Fruit fly (Drosophila melanogaster): ENCODE measurements around the gene CG42507.
A peak's percentile ranks its signal among the peaks of the same experiment; 100 is the strongest.

CG42507 gene

DNA sequence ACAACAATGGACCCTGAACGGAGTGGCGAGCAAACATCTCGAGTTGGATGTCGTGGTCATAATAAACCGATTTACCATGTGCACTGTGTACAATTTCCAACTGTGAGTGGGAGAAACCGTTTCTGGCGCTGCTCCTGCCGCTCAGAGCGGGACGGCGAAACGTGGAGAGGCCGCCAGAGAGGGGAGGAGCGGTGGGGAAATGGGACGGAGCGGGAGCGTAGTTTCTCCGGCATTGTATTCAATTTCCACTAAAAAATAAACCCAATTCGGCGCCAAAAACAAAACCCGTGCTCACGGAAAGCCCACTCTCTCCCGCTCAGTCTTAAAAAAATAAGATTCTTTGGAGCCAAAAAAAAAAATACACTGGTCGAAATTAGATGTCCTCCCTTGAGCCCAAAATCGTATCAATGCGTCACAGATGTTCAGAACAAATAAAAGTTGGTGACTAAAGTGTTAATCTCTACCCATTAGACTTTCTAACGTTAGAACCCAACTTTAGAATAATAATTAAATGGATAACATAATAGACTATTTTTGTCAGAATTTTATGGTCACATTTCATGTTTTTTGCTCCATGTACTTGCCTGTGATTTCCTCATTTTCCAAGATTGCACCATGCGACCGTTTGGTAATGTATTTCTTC, 2.3 kb upstream of the CG42507 start (continued):
- TF ChIP-seq Aef1 (GFP tag; IDR thresholded peaks at IDR 0.05), result 0 out of 3 replicates have a peak, but pooled peaks have one; percentile 34
- peak; percentile 63 for TF ChIP-seq Hr3 (GFP tag; optimal IDR thresholded peaks at IDR 0.05)
- peak; percentile 58 for TF ChIP-seq NfI (GFP tag; optimal IDR thresholded peaks at IDR 0.05)
- peak; percentile 35 for TF ChIP-seq CG13624 (GFP tag; optimal IDR thresholded peaks at IDR 0.05)
- peak; percentile 56 for TF ChIP-seq dmrt11E (tag; optimal IDR thresholded peaks at IDR 0.05)
- TF ChIP-seq CG3847 (GFP tag; IDR thresholded peaks at IDR 0.05), result peak; percentile 28; the same call in 1 of the 2 replicates
- no peak for TF ChIP-seq Doc3 (GFP tag; IDR thresholded peaks at IDR 0.05; ENCODE audit: partially characterized antibody)
- TF ChIP-seq CG16813 (GFP tag; IDR thresholded peaks at IDR 0.05; ENCODE audit: partially characterized antibody), result no peak
- no peak for TF ChIP-seq TFAM (GFP tag; optimal IDR thresholded peaks at IDR 0.05)
- peak; percentile 66 for TF ChIP-seq ATbp (GFP tag; optimal IDR thresholded peaks at IDR 0.05)
- TF ChIP-seq Stat92E (GFP tag; optimal IDR thresholded peaks at IDR 0.05), result no peak
- TF ChIP-seq toy (GFP tag; IDR thresholded peaks at IDR 0.05), result no peak
- no peak for TF ChIP-seq Ravus (GFP tag; IDR thresholded peaks at IDR 0.05)
- peak; percentile 65 for TF ChIP-seq HLH3B (GFP tag; IDR thresholded peaks at IDR 0.05)
- peak; percentile 44 for TF ChIP-seq CG4854 (GFP tag; optimal IDR thresholded peaks at IDR 0.05)
- TF ChIP-seq sima (GFP tag; optimal IDR thresholded peaks at IDR 0.05), result no peak
- TF ChIP-seq CG2712 (tag; optimal IDR thresholded peaks at IDR 0.05), result peak; percentile 63
- peak; percentile 51 for TF ChIP-seq CG5245 (GFP tag; optimal IDR thresholded peaks at IDR 0.05)
- peak; percentile 21 for TF ChIP-seq Hmx (GFP tag; optimal IDR thresholded peaks at IDR 0.05)
- TF ChIP-seq CG2129 (GFP tag; IDR thresholded peaks at IDR 0.05; ENCODE audit: partially characterized antibody), result no peak
- no peak for TF ChIP-seq insv (GFP tag; optimal IDR thresholded peaks at IDR 0.05)
- TF ChIP-seq Nf-YC (tag; optimal IDR thresholded peaks at IDR 0.05), result no peak
- peak; percentile 71 for TF ChIP-seq fd96Cb (tag; optimal IDR thresholded peaks at IDR 0.05)
- peak; percentile 46 for TF ChIP-seq CG10462 (GFP tag; optimal IDR thresholded peaks at IDR 0.05)
- TF ChIP-seq CG2678 (tag; optimal IDR thresholded peaks at IDR 0.05), result peak; percentile 78
- peak; percentile 73 for TF ChIP-seq Mrtf (GFP tag; IDR thresholded peaks at IDR 0.05)
- peak; percentile 50 for TF ChIP-seq nau (GFP tag; optimal IDR thresholded peaks at IDR 0.05)
- peak; percentile 0 for TF ChIP-seq Sry-δ (GFP tag; optimal IDR thresholded peaks at IDR 0.05)
- no peak for TF ChIP-seq Doc2 (GFP tag; IDR thresholded peaks at IDR 0.05)
- no peak for TF ChIP-seq mirr (GFP tag; optimal IDR thresholded peaks at IDR 0.05)
- TF ChIP-seq CG11560 (tag; IDR thresholded peaks at IDR 0.05), result no peak
- no peak for TF ChIP-seq grn (GFP tag; optimal IDR thresholded peaks at IDR 0.05)
- no peak for TF ChIP-seq Dref (GFP tag; IDR thresholded peaks at IDR 0.05)
- TF ChIP-seq E2f1 (GFP tag; IDR thresholded peaks at IDR 0.05), result peak; percentile 69
- peak; percentile 30 for TF ChIP-seq CG18011 (GFP tag; optimal IDR thresholded peaks at IDR 0.05)
- TF ChIP-seq Vsx1 (GFP tag; optimal IDR thresholded peaks at IDR 0.05), result no peak
- TF ChIP-seq dm (GFP tag; optimal IDR thresholded peaks at IDR 0.05), result peak; percentile 34
- peak; percentile 61 for TF ChIP-seq ara (GFP tag; IDR thresholded peaks at IDR 0.05)
- peak in 1 of 3 experiments; percentile 52 for TF ChIP-seq lola (GFP tag; optimal IDR thresholded peaks at IDR 0.05)
- TF ChIP-seq hb (GFP tag; IDR thresholded peaks at IDR 0.05; ENCODE audit: partially characterized antibody), result no peak
- TF ChIP-seq maf-S (GFP tag; optimal IDR thresholded peaks at IDR 0.05), result peak; percentile 55
- no peak for TF ChIP-seq CG31365 (tag; optimal IDR thresholded peaks at IDR 0.05)
- peak; percentile 60; the same call in 2 of the 3 replicates for TF ChIP-seq Dbx (GFP tag; IDR thresholded peaks at IDR 0.05)
- peak in 1 of 2 experiments; percentile 83 for TF ChIP-seq bsh (GFP tag; optimal IDR thresholded peaks at IDR 0.05)
- peak; percentile 54 for TF ChIP-seq oc (tag; optimal IDR thresholded peaks at IDR 0.05)
- TF ChIP-seq kah (GFP tag; optimal IDR thresholded peaks at IDR 0.05), result peak; percentile 25
- no peak for TF ChIP-seq Neu2 (GFP tag; optimal IDR thresholded peaks at IDR 0.05; ENCODE audit: borderline replicate concordance)
- no peak for TF ChIP-seq pb (GFP tag; optimal IDR thresholded peaks at IDR 0.05)
- no peak for TF ChIP-seq CG6175 (GFP tag; IDR thresholded peaks at IDR 0.05)
